Worm (Caenorhabditis elegans): ENCODE measurements around the gene F53F4.17.
A peak's percentile ranks its signal among the peaks of the same experiment; 100 is the strongest.

F53F4.17 gene

ce11 chrV:13587902-13588301 is at the start of gene F53F4.17:
TSS of gene F53F4.17 (plus strand) at chrV:13588202.
- TF ChIP-seq fos-1 (tag; optimal IDR thresholded peaks at IDR 0.05): no peak
- no peak for TF ChIP-seq pqm-1 (tag; optimal IDR thresholded peaks at IDR 0.05)
- no peak for TF ChIP-seq zag-1 (tag; optimal IDR thresholded peaks at IDR 0.05)
- TF ChIP-seq ceh-82 (tag; optimal IDR thresholded peaks at IDR 0.05): no peak
- no peak for TF ChIP-seq tbx-2 (tag; optimal IDR thresholded peaks at IDR 0.05)
- TF ChIP-seq ceh-9 (tag; optimal IDR thresholded peaks at IDR 0.05): no peak
- TF ChIP-seq fkh-2 (tag; optimal IDR thresholded peaks at IDR 0.05): no peak
- no peak for TF ChIP-seq unc-39 (tag; optimal IDR thresholded peaks at IDR 0.05)
- TF ChIP-seq egl-27 (tag; optimal IDR thresholded peaks at IDR 0.05): no peak
- no peak for TF ChIP-seq egl-5 (tag; optimal IDR thresholded peaks at IDR 0.05)

- peak; percentile 40 for TF ChIP-seq pha-4 (tag; optimal IDR thresholded peaks at IDR 0.05)
- peak; percentile 49 for TF ChIP-seq nfya-1 (tag; optimal IDR thresholded peaks at IDR 0.05; ENCODE audit: insufficient read depth)
- TF ChIP-seq nhr-67 (tag; optimal IDR thresholded peaks at IDR 0.05): no peak
- peak; percentile 82 for TF ChIP-seq lin-15B (tag; optimal IDR thresholded peaks at IDR 0.05)
- peak; percentile 41 for TF ChIP-seq nhr-23 (tag; optimal IDR thresholded peaks at IDR 0.05)
- no peak for TF ChIP-seq ZK546.5 (tag; optimal IDR thresholded peaks at IDR 0.05)
- peak; percentile 63 for TF ChIP-seq hmg-11 (tag; optimal IDR thresholded peaks at IDR 0.05)
- TF ChIP-seq snpc-4 (tag; optimal IDR thresholded peaks at IDR 0.05): peak; percentile 8
- TF ChIP-seq nhr-43 (tag; optimal IDR thresholded peaks at IDR 0.05; ENCODE audit: poor library complexity, severe bottlenecking): peak; percentile 59
- peak; percentile 23 for TF ChIP-seq jun-1 (tag; optimal IDR thresholded peaks at IDR 0.05)
- TF ChIP-seq lsy-12 (tag; optimal IDR thresholded peaks at IDR 0.05): no peak
- peak; percentile 22 for TF ChIP-seq elt-2 (tag; optimal IDR thresholded peaks at IDR 0.05)
These were observed 36.4 kb upstream of the F53F4.17 start, which contains the start of the genes C56A3.4 and C56A3.5 for ce11 chrV:13551601-13552000. TSS of gene C56A3.4 (minus strand) at chrV:13551754. TSS of gene C56A3.5 (plus strand) at chrV:13551967.

- no peak for TF ChIP-seq hmg-11 (tag; optimal IDR thresholded peaks at IDR 0.05)
- no peak for TF ChIP-seq fos-1 (tag; optimal IDR thresholded peaks at IDR 0.05)
- no peak for TF ChIP-seq mdl-1 (tag; optimal IDR thresholded peaks at IDR 0.05)
- TF ChIP-seq eor-1 (tag; optimal IDR thresholded peaks at IDR 0.05): no peak
- no peak for TF ChIP-seq unc-62 (GFP tag; optimal IDR thresholded peaks at IDR 0.05)
- no peak for TF ChIP-seq sea-2 (GFP tag; optimal IDR thresholded peaks at IDR 0.05)
- no peak for TF ChIP-seq R02D3.7 (tag; optimal IDR thresholded peaks at IDR 0.05)
- TF ChIP-seq nhr-23 (tag; optimal IDR thresholded peaks at IDR 0.05): no peak
- no peak for TF ChIP-seq nhr-25 (tag; optimal IDR thresholded peaks at IDR 0.05)
- no peak for TF ChIP-seq pqm-1 (tag; optimal IDR thresholded peaks at IDR 0.05)
- TF ChIP-seq egl-5 (tag; optimal IDR thresholded peaks at IDR 0.05): no peak
- TF ChIP-seq pha-4 (tag; optimal IDR thresholded peaks at IDR 0.05): no peak
These were observed 31.7 kb upstream of the F53F4.17 start, which contains the start of gene C56A3.6 for ce11 chrV:13556297-13556696. TSS of gene C56A3.6 (minus strand) at chrV:13556397.

ce11 chrV:13556746-13557145 is 31.3 kb upstream of the F53F4.17 start, which contains the start of gene cav-2:
TSS of gene cav-2 (plus strand) at chrV:13557104.
- TF ChIP-seq ZK546.5 (tag; optimal IDR thresholded peaks at IDR 0.05) (no peak), ceh-16 (tag; optimal IDR thresholded peaks at IDR 0.05) (no peak), mml-1 (tag; optimal IDR thresholded peaks at IDR 0.05) (no peak), daf-12 (tag; optimal IDR thresholded peaks at IDR 0.05) (no peak), aly-2 (tag; optimal IDR thresholded peaks at IDR 0.05) (no peak), fkh-10 (GFP tag; optimal IDR thresholded peaks at IDR 0.05) (peak; percentile 51), nhr-77 (tag; optimal IDR thresholded peaks at IDR 0.05) (no peak), elt-1 (tag; optimal IDR thresholded peaks at IDR 0.05) (no peak), egl-5 (tag; optimal IDR thresholded peaks at IDR 0.05) (peak; percentile 63), snpc-4 (tag; optimal IDR thresholded peaks at IDR 0.05) (peak; percentile 24), lsy-12 (tag; optimal IDR thresholded peaks at IDR 0.05) (peak; percentile 72), nhr-76 (tag; optimal IDR thresholded peaks at IDR 0.05) (no peak), elt-2 (tag; optimal IDR thresholded peaks at IDR 0.05) (peak; percentile 92), fkh-2 (tag; optimal IDR thresholded peaks at IDR 0.05) (no peak), fos-1 (tag; optimal IDR thresholded peaks at IDR 0.05) (no peak), R02D3.7 (tag; optimal IDR thresholded peaks at IDR 0.05) (peak; percentile 64), nhr-11 (tag; optimal IDR thresholded peaks at IDR 0.05) (no peak), unc-39 (tag; optimal IDR thresholded peaks at IDR 0.05) (no peak), nhr-43 (tag; optimal IDR thresholded peaks at IDR 0.05; ENCODE audit: poor library complexity, severe bottlenecking) (peak; percentile 91), hmg-11 (tag; optimal IDR thresholded peaks at IDR 0.05) (peak; percentile 52), nhr-67 (tag; optimal IDR thresholded peaks at IDR 0.05) (no peak), lin-39 (tag; optimal IDR thresholded peaks at IDR 0.05) (peak; percentile 70), ceh-82 (tag; optimal IDR thresholded peaks at IDR 0.05) (no peak), elt-3 (tag; optimal IDR thresholded peaks at IDR 0.05) (no peak), unc-62 (GFP tag; optimal IDR thresholded peaks at IDR 0.05) (no peak), egl-27 (tag; optimal IDR thresholded peaks at IDR 0.05) (no peak), lin-15B (tag; optimal IDR thresholded peaks at IDR 0.05) (peak; percentile 82), jun-1 (tag; optimal IDR thresholded peaks at IDR 0.05) (peak; percentile 89), skn-1 (tag; optimal IDR thresholded peaks at IDR 0.05) (peak; percentile 31), eor-1 (tag; optimal IDR thresholded peaks at IDR 0.05) (no peak), mdl-1 (tag; optimal IDR thresholded peaks at IDR 0.05) (no peak), pqm-1 (tag; optimal IDR thresholded peaks at IDR 0.05) (peak; percentile 92), nhr-25 (tag; optimal IDR thresholded peaks at IDR 0.05) (peak; percentile 40), nhr-12 (tag; optimal IDR thresholded peaks at IDR 0.05) (no peak), ceh-28 (tag; optimal IDR thresholded peaks at IDR 0.05) (peak; percentile 70), nhr-237 (tag; optimal IDR thresholded peaks at IDR 0.05) (no peak), tbx-2 (tag; optimal IDR thresholded peaks at IDR 0.05) (peak; percentile 8), zag-1 (tag; optimal IDR thresholded peaks at IDR 0.05) (no peak)

Measured in whole organism, L3 larva.